Fruit fly (Drosophila melanogaster) whole organism, prepupa: ENCODE measurements around the gene ac.
A peak's percentile ranks its signal among the peaks of the same experiment; 100 is the strongest.

Source experiments
- Blimp-1 ChIP-seq: fragments of 200-800 bp; sonication (Bioruptor generic); optimal IDR thresholded peaks from 3 replicates; lab custom pipeline; 2017; ENCODE audit warnings: missing biosample characterization, missing genetic modification characterization, mild to moderate bottlenecking, moderate library complexity, missing genetic modification reagents
- CG10631 ChIP-seq: fragments of 200-800 bp; sonication (Bioruptor generic); optimal IDR thresholded peaks from 2 replicates; lab custom pipeline; 2016; ENCODE audit warnings: missing biosample characterization, missing genetic modification characterization
- CG11294 ChIP-seq: fragments of 200-800 bp; sonication (Bioruptor generic); IDR thresholded peaks from 2 replicates; pipeline ENCODE4 v1.3.6; 2022; ENCODE audit warnings: missing biosample characterization, missing genetic modification characterization
- CG11902 ChIP-seq: fragments of 200-800 bp; sonication (Bioruptor generic); optimal IDR thresholded peaks from 3 replicates; lab custom pipeline; 2016; ENCODE audit warnings: missing biosample characterization, missing genetic modification characterization
- CG1621 ChIP-seq: fragments of 200-800 bp; sonication (Bioruptor generic); optimal IDR thresholded peaks from 3 replicates; lab custom pipeline; 2018; ENCODE audit warnings: missing biosample characterization, mild to moderate bottlenecking, missing genetic modification characterization
- CG16779 ChIP-seq: fragments of 200-800 bp; sonication (Bioruptor generic); optimal IDR thresholded peaks from 3 replicates; lab custom pipeline; 2017; ENCODE audit warnings: missing biosample characterization, mild to moderate bottlenecking, missing genetic modification characterization
- CG3032 ChIP-seq: fragments of 200-800 bp; optimal IDR thresholded peaks from 2 replicates; lab custom pipeline; 2019; ENCODE audit warnings: missing biosample characterization, mild to moderate bottlenecking, missing genetic modification characterization, moderate library complexity
- CG31627 ChIP-seq: fragments of 200-800 bp; sonication (Bioruptor generic); optimal IDR thresholded peaks from 3 replicates; lab custom pipeline; 2016; ENCODE audit warnings: missing biosample characterization, missing genetic modification characterization
- CG32006 ChIP-seq: fragments of 200-800 bp; sonication (Bioruptor generic); optimal IDR thresholded peaks from 3 replicates; lab custom pipeline; 2017; ENCODE audit warnings: missing biosample characterization, mild to moderate bottlenecking, missing genetic modification characterization
- CG34406 ChIP-seq: fragments of 200-800 bp; sonication (Bioruptor generic); optimal IDR thresholded peaks from 3 replicates; lab custom pipeline; 2016; ENCODE audit warnings: missing biosample characterization, missing genetic modification characterization
- CG3919 ChIP-seq: fragments of 200-800 bp; sonication (Bioruptor generic); optimal IDR thresholded peaks from 3 replicates; lab custom pipeline; 2016; ENCODE audit warnings: missing biosample characterization, missing genetic modification characterization
- CG6163 ChIP-seq: fragments of 200-800 bp; sonication (Bioruptor generic); IDR thresholded peaks from 3 replicates; pipeline ENCODE4 v1.3.6; 2022; ENCODE audit warnings: missing biosample characterization, missing genetic modification characterization
- CG6276 ChIP-seq: fragments of 200-800 bp; sonication (Bioruptor generic); optimal IDR thresholded peaks from 2 replicates; lab custom pipeline; 2017; ENCODE audit warnings: missing biosample characterization, mild to moderate bottlenecking, missing genetic modification characterization
- CG6792 ChIP-seq: fragments of 200-800 bp; sonication (Bioruptor generic); optimal IDR thresholded peaks from 3 replicates; lab custom pipeline; 2016; ENCODE audit warnings: missing biosample characterization, missing genetic modification characterization
- CG6854 ChIP-seq: fragments of 200-800 bp; sonication (Bioruptor generic); optimal IDR thresholded peaks from 2 replicates; lab custom pipeline; 2017; ENCODE audit warnings: missing biosample characterization, mild to moderate bottlenecking, missing genetic modification characterization
- CG8119 ChIP-seq: fragments of 200-800 bp; sonication (Bioruptor generic); IDR thresholded peaks from 3 replicates; pipeline ENCODE4 v1.3.6; 2022; ENCODE audit warnings: missing biosample characterization, missing genetic modification characterization
- CG8319 ChIP-seq: fragments of 200-800 bp; sonication (Bioruptor generic); optimal IDR thresholded peaks from 3 replicates; lab custom pipeline; 2016; ENCODE audit warnings: missing biosample characterization, missing genetic modification characterization
- Eip75B ChIP-seq: fragments of 200-800 bp; sonication (Bioruptor generic); optimal IDR thresholded peaks from 3 replicates; lab custom pipeline; 2016; ENCODE audit warnings: missing biosample characterization, missing genetic modification characterization
- Eip78C ChIP-seq: fragments of 200-800 bp; sonication (Bioruptor generic); peaks from one replicate; lab custom pipeline; 2016; ENCODE audit warnings: missing biosample characterization, missing genetic modification characterization
- Eip93F ChIP-seq: fragments of 200-800 bp; sonication (Bioruptor generic); optimal IDR thresholded peaks from 2 replicates; lab custom pipeline; 2016; ENCODE audit warnings: missing biosample characterization, mild to moderate bottlenecking, missing genetic modification characterization
- Ets96B ChIP-seq: fragments of 200-800 bp; optimal IDR thresholded peaks from 2 replicates; lab custom pipeline; 2019; ENCODE audit warnings: missing biosample characterization, mild to moderate bottlenecking, missing genetic modification characterization, moderate library complexity
- Gug ChIP-seq: fragments of 200-800 bp; sonication (Bioruptor generic); IDR thresholded peaks from 2 replicates; pipeline ENCODE4 v1.3.6; 2022; ENCODE audit warnings: missing biosample characterization, missing genetic modification characterization
- Hr38 ChIP-seq: sonication (Bioruptor generic); optimal IDR thresholded peaks from 2 replicates; lab custom pipeline; 2016; ENCODE audit warnings: missing biosample characterization, missing genetic modification characterization
- Hr39 ChIP-seq: fragments of 200-800 bp; sonication (Bioruptor generic); optimal IDR thresholded peaks from 2 replicates; lab custom pipeline; 2016; ENCODE audit warnings: missing biosample characterization, missing genetic modification characterization
- Hr4 ChIP-seq: fragments of 200-800 bp; sonication (Bioruptor generic); optimal IDR thresholded peaks from 3 replicates; lab custom pipeline; 2016; ENCODE audit warnings: missing biosample characterization, missing genetic modification characterization
- Lpt ChIP-seq: fragments of 200-800 bp; sonication (Bioruptor generic); optimal IDR thresholded peaks from 3 replicates; lab custom pipeline; 2016; ENCODE audit warnings: missing biosample characterization, missing genetic modification characterization
- Met ChIP-seq: fragments of 200-800 bp; sonication (Bioruptor generic); optimal IDR thresholded peaks from 3 replicates; lab custom pipeline; 2016; ENCODE audit warnings: missing biosample characterization, missing genetic modification characterization
- OdsH ChIP-seq: fragments of 200-800 bp; sonication (Bioruptor generic); optimal IDR thresholded peaks from 3 replicates; lab custom pipeline; 2016; ENCODE audit warnings: missing biosample characterization, missing genetic modification characterization
- Sox102F ChIP-seq: fragments of 200-800 bp; sonication (Bioruptor generic); optimal IDR thresholded peaks from 2 replicates; lab custom pipeline; 2016; ENCODE audit warnings: missing biosample characterization, mild to moderate bottlenecking, missing genetic modification characterization
- Sox14 ChIP-seq: fragments of 200-800 bp; sonication (Bioruptor generic); optimal IDR thresholded peaks from 3 replicates; lab custom pipeline; 2016; ENCODE audit warnings: missing biosample characterization, missing genetic modification characterization
- Sox15 ChIP-seq: fragments of 200-800 bp; sonication (Bioruptor generic); optimal IDR thresholded peaks from 3 replicates; lab custom pipeline; 2016; ENCODE audit warnings: missing biosample characterization, missing genetic modification characterization
- cyc ChIP-seq: fragments of 200-800 bp; sonication (Bioruptor generic); optimal IDR thresholded peaks from 3 replicates; lab custom pipeline; 2016; ENCODE audit warnings: missing biosample characterization, missing genetic modification characterization
- dac ChIP-seq: fragments of 200-800 bp; sonication (Bioruptor generic); optimal IDR thresholded peaks from 2 replicates; lab custom pipeline; 2017; ENCODE audit warnings: missing biosample characterization, mild to moderate bottlenecking, missing genetic modification characterization
- dsx ChIP-seq: fragments of 200-800 bp; optimal IDR thresholded peaks from 3 replicates; lab custom pipeline; 2019; ENCODE audit warnings: missing biosample characterization, mild to moderate bottlenecking, missing genetic modification characterization, moderate library complexity; ENCODE audit not compliant: poor library complexity, severe bottlenecking
- eg ChIP-seq: fragments of 200-800 bp; sonication (Bioruptor generic); IDR thresholded peaks from 3 replicates; pipeline ENCODE4 v1.3.6; 2022; ENCODE audit warnings: missing biosample characterization, missing genetic modification characterization
- esn ChIP-seq: fragments of 200-800 bp; sonication (Bioruptor generic); optimal IDR thresholded peaks from 2 replicates; lab custom pipeline; 2016; ENCODE audit warnings: missing biosample characterization, mild to moderate bottlenecking, missing genetic modification characterization, moderate library complexity
- fd59A ChIP-seq: fragments of 200-800 bp; sonication (Bioruptor generic); optimal IDR thresholded peaks from 2 replicates; lab custom pipeline; 2017; ENCODE audit warnings: missing biosample characterization, mild to moderate bottlenecking, missing genetic modification characterization, missing genetic modification reagents
- fd85E ChIP-seq: fragments of 200-800 bp; sonication (Bioruptor generic); optimal IDR thresholded peaks from 3 replicates; lab custom pipeline; 2016; ENCODE audit warnings: missing biosample characterization, missing genetic modification characterization
- fkh ChIP-seq: fragments of 200-800 bp; sonication (Bioruptor generic); optimal IDR thresholded peaks from 3 replicates; lab custom pipeline; 2017; ENCODE audit warnings: missing biosample characterization, mild to moderate bottlenecking, missing genetic modification characterization, moderate library complexity
- lz ChIP-seq: fragments of 200-800 bp; sonication (Bioruptor generic); optimal IDR thresholded peaks from 3 replicates; lab custom pipeline; 2016; ENCODE audit warnings: missing biosample characterization, missing genetic modification characterization
- net ChIP-seq: fragments of 200-800 bp; sonication (Bioruptor generic); optimal IDR thresholded peaks from 3 replicates; lab custom pipeline; 2016; ENCODE audit warnings: missing biosample characterization, missing genetic modification characterization
- pdm3 ChIP-seq: fragments of 200-800 bp; sonication (Bioruptor generic); optimal IDR thresholded peaks from 3 replicates; lab custom pipeline; 2016; ENCODE audit warnings: missing biosample characterization, missing genetic modification characterization
- salr ChIP-seq, 2 experiments: fragments of 200-800 bp; sonication (Bioruptor generic); optimal IDR thresholded peaks; 3 replicates each; lab custom pipeline; 2016 to 2018; ENCODE audit warnings: missing biosample characterization in 2 of 2, missing genetic modification characterization in 2 of 2, mild to moderate bottlenecking in 1 of 2
- spab ChIP-seq: fragments of 200-800 bp; sonication (Bioruptor generic); optimal IDR thresholded peaks from 2 replicates; lab custom pipeline; 2017; ENCODE audit warnings: missing biosample characterization, mild to moderate bottlenecking, missing genetic modification characterization, missing genetic modification reagents
- ss ChIP-seq, 2 experiments: fragments of 200-800 bp; sonication (Bioruptor generic); optimal IDR thresholded peaks; 2 replicates in 1 of 2; 3 replicates in 1 of 2; lab custom pipeline; 2017 to 2018; ENCODE audit warnings: mild to moderate bottlenecking in 2 of 2, missing biosample characterization in 2 of 2, missing genetic modification characterization in 2 of 2, moderate library complexity in 1 of 2
- svp ChIP-seq: fragments of 200-800 bp; sonication (Bioruptor generic); peaks from one replicate; lab custom pipeline; 2016; ENCODE audit warnings: missing biosample characterization, missing genetic modification characterization
- topi ChIP-seq: fragments of 200-800 bp; sonication (Bioruptor generic); optimal IDR thresholded peaks from 3 replicates; lab custom pipeline; 2016; ENCODE audit warnings: missing biosample characterization, missing genetic modification characterization

Gene ac

dm6 chrX:340809-341208, 29.0 kb upstream of the ac start (continued):
- TF ChIP-seq pdm3 (GFP tag; lab: Kevin White, UChicago) = peak; percentile 47
- peak in 1 of 2 experiments; percentile 49 for TF ChIP-seq ss (GFP tag; optimal IDR thresholded peaks at IDR 0.05; lab: Kevin White, UChicago)
- no peak for TF ChIP-seq dac (GFP tag; lab: Kevin White, UChicago)
- no peak for TF ChIP-seq Sox102F (GFP tag; lab: Kevin White, UChicago)
- TF ChIP-seq CG11902 (GFP tag; lab: Kevin White, UChicago) = peak; percentile 14
- TF ChIP-seq CG1621 = no peak
- no peak for TF ChIP-seq Eip93F (GFP tag; lab: Kevin White, UChicago)
- no peak for TF ChIP-seq salr (GFP tag; optimal IDR thresholded peaks at IDR 0.05; lab: Kevin White, UChicago)
- no peak for TF ChIP-seq Lpt (GFP tag; lab: Kevin White, UChicago)
- peak; percentile 6 for TF ChIP-seq Eip75B (GFP tag; lab: Kevin White, UChicago)
- TF ChIP-seq Hr39 (GFP tag; lab: Kevin White, UChicago) = peak; percentile 8
- no peak for TF ChIP-seq fkh (GFP tag; lab: Kevin White, UChicago)
- TF ChIP-seq cyc (GFP tag; lab: Kevin White, UChicago) = peak; percentile 3
- peak; percentile 23 for TF ChIP-seq CG10631 (GFP tag; lab: Kevin White, UChicago)
- peak; percentile 68 for TF ChIP-seq svp (GFP tag; lab: Kevin White, UChicago)
- no peak for TF ChIP-seq fd59A
- TF ChIP-seq CG3919 = peak; percentile 51
- TF ChIP-seq Blimp-1 (GFP tag; lab: Kevin White, UChicago) = no peak

DNA sequence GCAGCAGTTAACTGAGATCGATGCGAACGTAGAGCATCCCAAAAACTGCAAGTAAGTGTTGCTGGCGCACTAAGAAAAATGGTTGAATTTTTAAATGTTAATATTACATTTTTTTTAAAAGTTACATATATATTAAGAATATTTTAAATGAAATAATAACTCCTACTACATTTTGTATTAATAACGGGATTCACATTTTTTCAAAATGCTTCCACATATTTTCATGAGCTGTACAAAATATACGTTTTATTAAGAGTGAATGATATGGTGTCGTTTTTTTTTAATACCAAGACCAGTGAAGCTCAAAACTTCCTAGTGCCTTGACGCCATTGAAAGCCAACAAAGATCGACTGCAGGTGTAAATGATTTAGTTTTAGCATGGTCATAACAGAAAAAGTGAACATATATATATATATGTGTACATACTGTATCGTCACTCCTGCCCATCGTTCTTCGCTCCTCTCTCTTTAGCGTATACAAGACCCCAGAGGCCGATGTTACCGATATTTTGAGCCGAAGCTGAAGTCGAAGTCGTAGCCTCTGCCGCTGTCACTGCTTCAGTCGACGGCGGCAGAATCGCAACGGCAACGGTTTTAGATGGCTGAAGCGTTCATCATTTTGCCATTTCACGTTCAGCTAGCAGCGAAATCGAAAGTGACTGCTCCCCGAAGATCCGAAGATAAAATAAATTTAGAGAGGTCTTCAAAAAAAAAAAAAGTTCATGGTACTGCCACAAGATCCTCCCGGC, 27.2 kb upstream of the ac start:
- TF ChIP-seq CG11294 (GFP tag; lab: Robert Waterston, UW) (no peak), Eip78C (peak; percentile 87), CG16779 (tag; lab: Kevin White, UChicago) (peak; percentile 36), Ets96B (tag; lab: Kevin White, UChicago) (peak; percentile 58), esn (GFP tag; lab: Kevin White, UChicago) (peak; percentile 48), Sox102F (GFP tag; lab: Kevin White, UChicago) (peak; percentile 18), Hr38 (no peak), CG8119 (GFP tag; lab: Robert Waterston, UW) (peak; percentile 70), CG6276 (peak; percentile 21), lz (GFP tag; lab: Kevin White, UChicago) (peak; percentile 30), ss (GFP tag; optimal IDR thresholded peaks at IDR 0.05; lab: Kevin White, UChicago) (peak in 1 of 2 experiments; percentile 68), Gug (GFP tag; lab: Robert Waterston, UW) (no peak), Sox15 (GFP tag; lab: Kevin White, UChicago) (peak; percentile 26), Eip93F (GFP tag; lab: Kevin White, UChicago) (no peak), CG31627 (GFP tag; lab: Kevin White, UChicago) (no peak), spab (GFP tag; lab: Kevin White, UChicago) (peak; percentile 55), Sox14 (GFP tag; lab: Kevin White, UChicago) (no peak), fd85E (GFP tag; lab: Kevin White, UChicago) (no peak), Hr39 (GFP tag; lab: Kevin White, UChicago) (no peak), CG11902 (GFP tag; lab: Kevin White, UChicago) (peak; percentile 1), eg (GFP tag; lab: Robert Waterston, UW) (peak; percentile 46; the same call in 2 of the 3 replicates), OdsH (GFP tag; lab: Kevin White, UChicago) (peak; percentile 68), topi (GFP tag; lab: Kevin White, UChicago) (peak; percentile 22), Met (GFP tag; lab: Kevin White, UChicago) (peak; percentile 27), CG6854 (GFP tag; lab: Kevin White, UChicago) (no peak), salr (GFP tag; optimal IDR thresholded peaks at IDR 0.05; lab: Kevin White, UChicago) (peak in 1 of 2 experiments; percentile 45), dsx (GFP tag; lab: Kevin White, UChicago) (peak; percentile 56), dac (GFP tag; lab: Kevin White, UChicago) (no peak), Hr4 (GFP tag; lab: Kevin White, UChicago) (peak; percentile 41), CG3032 (peak; percentile 65), CG8319 (GFP tag; lab: Kevin White, UChicago) (peak; percentile 14), CG32006 (GFP tag; lab: Kevin White, UChicago) (peak; percentile 69), pdm3 (GFP tag; lab: Kevin White, UChicago) (peak; percentile 38), CG6792 (GFP tag; lab: Kevin White, UChicago) (peak; percentile 63), cyc (GFP tag; lab: Kevin White, UChicago) (peak; percentile 17), CG34406 (GFP tag; lab: Kevin White, UChicago) (peak; percentile 76), net (peak; percentile 57), CG6163 (GFP tag; lab: Robert Waterston, UW) (peak; percentile 32; the same call in 1 of the 3 replicates)
